Worm (Caenorhabditis elegans): ENCODE measurements around the gene Y54G2A.7.

The Y54G2A.7 gene

DNA sequence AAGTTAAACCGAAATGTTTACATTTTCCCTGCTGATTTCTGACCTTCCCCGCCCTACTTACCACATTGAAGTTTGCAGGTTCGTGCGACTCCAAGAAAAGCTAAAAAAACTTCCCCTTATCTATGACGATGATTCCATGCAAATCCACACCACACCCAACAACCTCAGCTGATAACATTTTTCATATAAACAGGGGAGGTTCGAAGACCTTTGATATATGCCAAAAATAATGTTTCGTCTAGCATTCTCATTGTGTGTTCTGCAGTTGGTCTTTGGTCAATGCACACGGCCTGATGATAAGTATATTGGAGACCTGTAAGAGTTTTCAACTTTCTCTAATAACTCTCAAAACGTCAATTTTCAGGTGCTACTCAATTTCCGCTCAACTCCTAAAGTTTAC, 15.8 kb downstream of the Y54G2A.7 start:
- TF ChIP-seq gmeb-2 (tag; optimal IDR thresholded peaks at IDR 0.05): no peak

DNA sequence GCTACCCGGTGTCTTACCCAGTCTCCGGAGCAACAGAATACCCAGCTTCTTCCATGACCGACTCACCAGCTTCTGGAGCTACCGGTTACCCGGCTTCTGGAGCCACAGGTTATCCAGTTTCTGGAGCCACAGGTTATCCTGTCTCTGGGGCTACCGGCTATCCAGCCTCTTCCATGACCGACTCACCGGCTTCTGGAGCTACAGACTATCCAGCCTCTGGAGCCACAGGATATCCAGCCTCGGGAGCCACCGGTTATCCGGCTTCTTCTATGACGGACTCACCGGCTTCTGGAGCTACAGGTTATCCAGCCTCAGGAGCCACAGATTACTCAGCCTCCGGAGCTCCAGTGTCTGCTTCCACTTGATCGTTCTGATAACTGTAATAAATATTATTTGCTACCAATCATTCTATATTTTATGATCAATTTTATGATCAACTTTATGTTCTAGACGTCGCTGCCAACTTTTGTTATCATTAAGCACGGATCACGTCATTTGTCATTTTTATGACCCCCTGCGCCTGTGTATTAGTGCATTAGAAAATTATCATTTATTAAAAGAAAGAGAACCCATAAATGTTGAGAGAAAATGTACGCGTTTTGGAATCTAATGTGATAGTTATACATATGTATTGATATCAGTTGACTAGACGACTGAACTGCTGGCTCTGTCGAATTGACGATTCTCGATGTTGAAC, 16.8 kb downstream of the Y54G2A.7 start:
- TF ChIP-seq ahr-1 (tag; optimal IDR thresholded peaks at IDR 0.05) (no peak), T23F11.4 (GFP tag; optimal IDR thresholded peaks at IDR 0.05) (no peak)

- TF ChIP-seq pha-4 (tag; optimal IDR thresholded peaks at IDR 0.05): no peak
- TF ChIP-seq madf-2 (tag; optimal IDR thresholded peaks at IDR 0.05): no peak
- TF ChIP-seq unc-55 (GFP tag; optimal IDR thresholded peaks at IDR 0.05): no peak
- no peak for TF ChIP-seq pha-2 (tag; optimal IDR thresholded peaks at IDR 0.05)
- TF ChIP-seq gmeb-2 (tag; optimal IDR thresholded peaks at IDR 0.05): no peak
- TF ChIP-seq fkh-10 (GFP tag; optimal IDR thresholded peaks at IDR 0.05): no peak
- no peak for TF ChIP-seq ceh-9 (tag; optimal IDR thresholded peaks at IDR 0.05)
- no peak for TF ChIP-seq pag-3 (tag; optimal IDR thresholded peaks at IDR 0.05; ENCODE audit: borderline replicate concordance)
- TF ChIP-seq sox-2 (GFP tag; IDR thresholded peaks at IDR 0.05): no peak
- TF ChIP-seq fax-1 (tag; optimal IDR thresholded peaks at IDR 0.05): no peak
- TF ChIP-seq eyg-1 (tag; optimal IDR thresholded peaks at IDR 0.05): no peak
- TF ChIP-seq dmd-4 (tag; optimal IDR thresholded peaks at IDR 0.05; ENCODE audit: borderline replicate concordance): no peak
- no peak for TF ChIP-seq ceh-45 (GFP tag; IDR thresholded peaks at IDR 0.05)
- no peak for TF ChIP-seq lim-6 (tag; optimal IDR thresholded peaks at IDR 0.05)
Measured at ce11 chrIV:2858734-2859133, 20.3 kb downstream of the Y54G2A.7 start.

- TF ChIP-seq hlh-8 (tag; optimal IDR thresholded peaks at IDR 0.05) (no peak), ceh-45 (GFP tag; IDR thresholded peaks at IDR 0.05) (no peak), ceh-30 (tag; optimal IDR thresholded peaks at IDR 0.05) (no peak), dve-1 (tag; optimal IDR thresholded peaks at IDR 0.05) (no peak), gmeb-2 (tag; optimal IDR thresholded peaks at IDR 0.05) (no peak), ama-1 (optimal IDR thresholded peaks at IDR 0.05) (no peak), ceh-2 (tag; optimal IDR thresholded peaks at IDR 0.05) (no peak), unc-86 (tag; optimal IDR thresholded peaks at IDR 0.05) (no peak)
Measured at ce11 chrIV:2864743-2865142, 26.3 kb downstream of the Y54G2A.7 start, which contains the start of gene Y54G2A.16. Gene Y54G2A.16 (minus strand): TSS chrIV:2864843.

DNA sequence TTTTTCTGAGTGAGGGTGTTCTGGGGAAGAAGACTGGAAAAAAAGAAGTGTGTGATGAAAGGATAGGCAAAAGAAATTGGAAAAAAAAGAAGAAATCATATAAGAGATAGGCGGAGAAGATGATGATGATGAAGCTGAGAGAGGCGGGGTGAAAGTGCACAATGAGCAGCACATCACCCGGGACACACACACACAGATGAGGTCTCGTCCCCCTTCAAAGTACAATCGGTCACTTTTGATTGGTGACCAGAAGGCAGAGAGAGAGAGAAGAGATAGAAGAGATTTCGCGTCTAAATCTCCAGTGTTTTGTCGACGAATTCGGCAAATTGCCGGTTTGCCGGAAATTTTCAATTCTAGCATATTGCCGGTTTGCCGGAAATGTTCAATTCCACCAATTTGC, 46.9 kb downstream of the Y54G2A.7 start:
- TF ChIP-seq hlh-15 (tag; optimal IDR thresholded peaks at IDR 0.05) (no peak), unc-55 (GFP tag; optimal IDR thresholded peaks at IDR 0.05) (peak; percentile 20), K02D7.2 (tag; optimal IDR thresholded peaks at IDR 0.05) (no peak)

ce11 chrIV:2886655-2887054, 48.2 kb downstream of the Y54G2A.7 start, which contains the start of gene dml-1:
Gene dml-1 (plus strand): TSS chrIV:2886955.
- peak; percentile 64 for TF ChIP-seq nfya-1 (tag; optimal IDR thresholded peaks at IDR 0.05)
- TF ChIP-seq madf-2 (tag; optimal IDR thresholded peaks at IDR 0.05): no peak

DNA sequence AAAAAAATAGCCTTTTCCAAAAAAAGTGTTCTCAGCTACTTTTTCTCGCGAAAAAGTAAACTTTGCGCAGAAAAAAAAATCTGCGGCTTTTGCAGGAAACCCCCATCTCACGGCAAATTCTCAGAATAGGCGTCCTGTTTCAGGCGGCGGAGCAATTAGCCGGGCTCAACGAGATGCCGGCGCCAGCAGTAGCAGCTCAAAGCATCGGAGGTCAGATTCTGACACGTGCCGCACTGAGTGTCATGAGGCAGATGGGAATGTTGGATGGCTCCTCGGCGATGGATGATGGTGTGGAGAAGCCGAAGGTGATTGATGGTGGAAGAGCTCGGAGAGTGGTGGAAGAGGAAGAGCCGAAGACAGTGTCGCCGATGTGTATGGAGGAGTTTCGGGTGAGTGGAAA, 48.8 kb downstream of the Y54G2A.7 start:
- TF ChIP-seq mec-3 (tag; optimal IDR thresholded peaks at IDR 0.05; ENCODE audit: borderline replicate concordance) (peak; percentile 13), F13H6.1 (tag; optimal IDR thresholded peaks at IDR 0.05) (no peak), T23F11.4 (GFP tag; optimal IDR thresholded peaks at IDR 0.05) (no peak)

ce11 chrIV:2888496-2889101, 50.2 kb downstream of the Y54G2A.7 start:
- peak; percentile 7 for TF ChIP-seq ref-2 (tag; optimal IDR thresholded peaks at IDR 0.05)
- TF ChIP-seq ceh-2 (tag; optimal IDR thresholded peaks at IDR 0.05): no peak

Data from whole organism, late embryonic.